Worm (Caenorhabditis elegans): ENCODE results near the gene F57H12.5.

- TF ChIP-seq ccch-3 (GFP tag; optimal IDR thresholded peaks at IDR 0.05) (no peak), D2030.7 (GFP tag; IDR thresholded peaks at IDR 0.05) (no peak), hsf-1 (GFP tag; IDR thresholded peaks at IDR 0.05) (no peak), ceh-79 (tag; optimal IDR thresholded peaks at IDR 0.05) (no peak)
These were observed 40.4 kb downstream of the F57H12.5 start for ce11 chrIV:8007549-8007948.
